Fruit fly (Drosophila melanogaster): ENCODE results near the gene TfIIB.

TfIIB gene

DNA sequence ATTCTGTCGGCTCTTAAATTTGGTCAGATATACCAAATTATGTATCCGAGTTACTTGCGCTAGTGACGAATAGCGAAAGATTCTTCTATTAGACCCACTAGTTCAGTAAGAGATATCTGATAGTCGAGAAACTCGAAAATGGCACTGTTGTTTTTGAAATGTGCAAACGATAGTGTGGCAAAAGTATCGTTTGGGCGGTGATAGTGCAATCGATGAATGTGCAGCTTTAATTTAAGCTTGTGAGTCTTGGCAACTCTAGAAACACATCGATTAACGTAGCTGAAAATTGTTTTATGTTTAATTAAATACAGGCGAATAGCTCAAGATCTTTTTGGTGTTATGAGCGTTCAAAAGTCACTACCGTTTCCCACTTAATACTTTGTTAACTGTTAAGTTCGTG, 6.2 kb downstream of the TfIIB start, which contains the start of gene STUB1 (continued):
- TF ChIP-seq ro (GFP tag; IDR thresholded peaks at IDR 0.05) (no peak), sqz (GFP tag; optimal IDR thresholded peaks at IDR 0.05) (no peak), CG1603 (tag; optimal IDR thresholded peaks at IDR 0.05) (peak; percentile 88), CG8944 (GFP tag; optimal IDR thresholded peaks at IDR 0.05) (no peak), emc (GFP tag; optimal IDR thresholded peaks at IDR 0.05) (no peak), Tbp (GFP tag; optimal IDR thresholded peaks at IDR 0.05) (no peak), lilli (GFP tag; optimal IDR thresholded peaks at IDR 0.05) (peak; percentile 31), gem (tag; optimal IDR thresholded peaks at IDR 0.05) (no peak), sob (GFP tag; IDR thresholded peaks at IDR 0.05) (peak; percentile 61), Hsf (GFP tag; optimal IDR thresholded peaks at IDR 0.05) (no peak), H2.0 (GFP tag; IDR thresholded peaks at IDR 0.05) (no peak), prd (optimal IDR thresholded peaks at IDR 0.05) (no peak), prd (GFP tag; IDR thresholded peaks at IDR 0.05) (no peak), Bgb (GFP tag; IDR thresholded peaks at IDR 0.05; ENCODE audit: partially characterized antibody) (peak; percentile 100), CG10274 (GFP tag; optimal IDR thresholded peaks at IDR 0.05) (no peak), seq (GFP tag; IDR thresholded peaks at IDR 0.05) (no peak), CG15601 (tag; optimal IDR thresholded peaks at IDR 0.05) (no peak), Blimp-1 (GFP tag; optimal IDR thresholded peaks at IDR 0.05) (no peak), CG1647 (GFP tag; optimal IDR thresholded peaks at IDR 0.05) (no peak), Hey (tag; optimal IDR thresholded peaks at IDR 0.05) (no peak), Fer2 (tag; optimal IDR thresholded peaks at IDR 0.05) (no peak), CG17568 (GFP tag; optimal IDR thresholded peaks at IDR 0.05) (no peak), hb (GFP tag; IDR thresholded peaks at IDR 0.05; ENCODE audit: partially characterized antibody) (peak; percentile 99), CG2116 (GFP tag; optimal IDR thresholded peaks at IDR 0.05) (peak; percentile 65), Usf (GFP tag; optimal IDR thresholded peaks at IDR 0.05) (no peak), Max (GFP tag; optimal IDR thresholded peaks at IDR 0.05) (no peak), inv (GFP tag; IDR thresholded peaks at IDR 0.05; ENCODE audit: partially characterized antibody) (peak; percentile 99), Sry-δ (GFP tag; optimal IDR thresholded peaks at IDR 0.05) (peak; percentile 89), chinmo (GFP tag; IDR thresholded peaks at IDR 0.05; ENCODE audit: partially characterized antibody) (peak; percentile 99), Mes4 (GFP tag; optimal IDR thresholded peaks at IDR 0.05) (no peak), hth (optimal IDR thresholded peaks at IDR 0.05) (no peak), Scr (GFP tag; IDR thresholded peaks at IDR 0.05; ENCODE audit: partially characterized antibody) (peak; percentile 96), ERR (GFP tag; optimal IDR thresholded peaks at IDR 0.05) (peak; percentile 19), Oaz (GFP tag; IDR thresholded peaks at IDR 0.05) (no peak), CG13287 (GFP tag; IDR thresholded peaks at IDR 0.05; ENCODE audit: partially characterized antibody) (peak; percentile 99), CG6813 (GFP tag; optimal IDR thresholded peaks at IDR 0.05) (no peak), slou (GFP tag; optimal IDR thresholded peaks at IDR 0.05) (no peak), CG10267 (tag; optimal IDR thresholded peaks at IDR 0.05) (no peak), NFAT (GFP tag; IDR thresholded peaks at IDR 0.05) (no peak; the same call in 1 of the 2 replicates), CG15696 (tag; optimal IDR thresholded peaks at IDR 0.05) (no peak), Hr39 (optimal IDR thresholded peaks at IDR 0.05) (no peak), CG14667 (GFP tag; IDR thresholded peaks at IDR 0.05) (no peak), ac (GFP tag; optimal IDR thresholded peaks at IDR 0.05) (no peak), ab (GFP tag; optimal IDR thresholded peaks at IDR 0.05) (no peak), MESR4 (GFP tag; optimal IDR thresholded peaks at IDR 0.05) (peak; percentile 46), Nf-YA (GFP tag; IDR thresholded peaks at IDR 0.05) (no peak), ssp (GFP tag; IDR thresholded peaks at IDR 0.05) (0 out of 2 replicates have a peak, but pooled peaks have one; percentile 18), CG12104 (GFP tag; optimal IDR thresholded peaks at IDR 0.05) (no peak), Opbp (GFP tag; IDR thresholded peaks at IDR 0.05; ENCODE audit: partially characterized antibody) (peak; percentile 97), shn (GFP tag; optimal IDR thresholded peaks at IDR 0.05) (no peak), so (GFP tag; IDR thresholded peaks at IDR 0.05) (no peak), Mad (GFP tag; optimal IDR thresholded peaks at IDR 0.05) (no peak)
